Fruit fly (Drosophila melanogaster): Measurements from ENCODE around the gene mRpL2.

mRpL2 gene

dm6 chr3L:11118627-11119395, 1.8 kb upstream of the mRpL2 start (continued):
- TF ChIP-seq CG7556 (GFP tag; optimal IDR thresholded peaks at IDR 0.05) (peak; percentile 41), NfI (GFP tag; optimal IDR thresholded peaks at IDR 0.05) (peak; percentile 65), ewg (GFP tag; optimal IDR thresholded peaks at IDR 0.05) (peak; percentile 90), CG6175 (GFP tag; IDR thresholded peaks at IDR 0.05) (peak; percentile 72; the same call in 1 of the 3 replicates), trh (GFP tag; optimal IDR thresholded peaks at IDR 0.05) (peak; percentile 19), Dfd (GFP tag; optimal IDR thresholded peaks at IDR 0.05) (no peak), ERR (GFP tag; optimal IDR thresholded peaks at IDR 0.05) (peak; percentile 17), CG32532 (GFP tag; IDR thresholded peaks at IDR 0.05) (peak; percentile 38; the same call in 1 of the 2 replicates), hb (GFP tag; IDR thresholded peaks at IDR 0.05; ENCODE audit: partially characterized antibody) (no peak), tio (GFP tag; optimal IDR thresholded peaks at IDR 0.05) (no peak), CG5245 (GFP tag; optimal IDR thresholded peaks at IDR 0.05) (peak; percentile 45), Ptx1 (GFP tag; IDR thresholded peaks at IDR 0.05) (no peak), Sin3A (optimal IDR thresholded peaks at IDR 0.05) (no peak), CG14965 (GFP tag; optimal IDR thresholded peaks at IDR 0.05; ENCODE audit: borderline replicate concordance) (no peak), CG10979 (tag; optimal IDR thresholded peaks at IDR 0.05) (peak; percentile 26), da (GFP tag; optimal IDR thresholded peaks at IDR 0.05) (peak; percentile 6), p53 (GFP tag; optimal IDR thresholded peaks at IDR 0.05) (peak; percentile 64), Atf3 (GFP tag; optimal IDR thresholded peaks at IDR 0.05) (peak; percentile 42), H2.0 (GFP tag; IDR thresholded peaks at IDR 0.05) (peak; percentile 57; the same call in 1 of the 2 replicates), CG16863 (GFP tag; optimal IDR thresholded peaks at IDR 0.05) (peak; percentile 54), Rx (GFP tag; IDR thresholded peaks at IDR 0.05) (no peak), CoRest (tag; optimal IDR thresholded peaks at IDR 0.05) (peak; percentile 46), hbn (GFP tag; IDR thresholded peaks at IDR 0.05; ENCODE audit: partially characterized antibody) (0 out of 2 replicates have a peak, but pooled peaks have one; percentile 35), Nf-YA (GFP tag; IDR thresholded peaks at IDR 0.05) (peak; percentile 52; the same call in 1 of the 2 replicates), GATAe (GFP tag; conservative IDR thresholded peaks at IDR 0.05) (no peak), CG31365 (tag; optimal IDR thresholded peaks at IDR 0.05) (peak; percentile 77), CrebB (tag; optimal IDR thresholded peaks at IDR 0.05) (peak; percentile 88), ssp (GFP tag; IDR thresholded peaks at IDR 0.05) (no peak), sd (tag; optimal IDR thresholded peaks at IDR 0.05) (peak; percentile 93), cwo (GFP tag; optimal IDR thresholded peaks at IDR 0.05) (peak; percentile 55), Fer1 (GFP tag; optimal IDR thresholded peaks at IDR 0.05) (peak; percentile 91), Gsc (GFP tag; IDR thresholded peaks at IDR 0.05) (no peak), trem (tag; optimal IDR thresholded peaks at IDR 0.05) (no peak), jing (GFP tag; optimal IDR thresholded peaks at IDR 0.05) (no peak), Xbp1 (GFP tag; optimal IDR thresholded peaks at IDR 0.05) (peak; percentile 11), CG11085 (GFP tag; IDR thresholded peaks at IDR 0.05) (no peak; the same call in 1 of the 2 replicates), CG18476 (GFP tag; optimal IDR thresholded peaks at IDR 0.05) (peak; percentile 46), row (GFP tag; IDR thresholded peaks at IDR 0.05) (peak; percentile 43), Vsx1 (GFP tag; optimal IDR thresholded peaks at IDR 0.05) (peak; percentile 71), CG11456 (GFP tag; IDR thresholded peaks at IDR 0.05) (peak; percentile 81; the same call in 2 of the 3 replicates), stc (GFP tag; IDR thresholded peaks at IDR 0.05) (peak; percentile 58; the same call in 1 of the 2 replicates), Mes4 (GFP tag; optimal IDR thresholded peaks at IDR 0.05) (peak; percentile 76), Antp (GFP tag; optimal IDR thresholded peaks at IDR 0.05) (peak; percentile 35), mirr (GFP tag; optimal IDR thresholded peaks at IDR 0.05) (peak; percentile 96), Side (GFP tag; optimal IDR thresholded peaks at IDR 0.05) (peak; percentile 80), BtbVII (GFP tag; optimal IDR thresholded peaks at IDR 0.05) (peak; percentile 73), mam (GFP tag; optimal IDR thresholded peaks at IDR 0.05) (peak; percentile 7), pho (GFP tag; optimal IDR thresholded peaks at IDR 0.05) (peak; percentile 69), Doc3 (GFP tag; IDR thresholded peaks at IDR 0.05; ENCODE audit: partially characterized antibody) (peak; percentile 43; the same call in 1 of the 3 replicates)

Data from whole organism, embryonic.